Worm (Caenorhabditis elegans): Measurements from ENCODE around the gene tag-243.

Gene tag-243

ce11 chrIII:4666753-4667400 lies 21.4 kb downstream of the tag-243 start (continued):
- peak; percentile 94 for TF ChIP-seq lin-14 (GFP tag; optimal IDR thresholded peaks at IDR 0.05)
- no peak for TF ChIP-seq pax-3 (tag; optimal IDR thresholded peaks at IDR 0.05)
- peak; percentile 71 for TF ChIP-seq skn-1 (tag; optimal IDR thresholded peaks at IDR 0.05)
- TF ChIP-seq C04F5.9 (tag; optimal IDR thresholded peaks at IDR 0.05) = no peak
- TF ChIP-seq blmp-1 (tag; optimal IDR thresholded peaks at IDR 0.05) = peak; percentile 87
- TF ChIP-seq rnt-1 (tag; optimal IDR thresholded peaks at IDR 0.05) = peak; percentile 29
- TF ChIP-seq snpc-4 (tag; optimal IDR thresholded peaks at IDR 0.05) = peak; percentile 31
- TF ChIP-seq nhr-11 (tag; optimal IDR thresholded peaks at IDR 0.05) = no peak
- TF ChIP-seq ets-5 (GFP tag; IDR thresholded peaks at IDR 0.05) = no peak
- no peak for TF ChIP-seq ceh-88 (GFP tag; IDR thresholded peaks at IDR 0.05)
- peak; percentile 89 for TF ChIP-seq nhr-85 (tag)
- TF ChIP-seq fkh-8 (tag; optimal IDR thresholded peaks at IDR 0.05) = peak; percentile 43
- TF ChIP-seq ztf-11 (tag; optimal IDR thresholded peaks at IDR 0.05) = peak in 1 of 2 experiments; percentile 25

DNA sequence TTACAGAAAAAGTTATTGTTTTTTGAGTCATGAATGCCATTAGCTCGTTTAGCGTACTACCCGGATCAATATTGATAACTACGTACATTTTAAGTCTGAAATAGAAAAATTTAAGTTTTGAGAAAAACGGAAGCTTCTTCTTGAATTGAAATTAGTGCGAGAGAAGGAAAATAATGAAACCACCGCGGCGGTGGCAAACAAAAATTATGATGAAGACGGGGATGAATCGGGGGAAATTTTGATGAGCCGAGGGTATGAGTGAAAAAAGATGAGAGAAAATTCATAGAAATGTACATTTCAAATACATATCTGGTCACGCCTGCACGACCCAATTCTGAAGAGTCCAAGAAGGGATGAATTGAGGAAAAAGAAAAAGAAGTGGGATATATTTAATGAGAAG lies 23.0 kb downstream of the tag-243 start, which contains the start of gene T23F11.4:
Gene T23F11.4, minus strand, starts transcription at position 101 of the 400 bp plus-strand sequence.
- no peak for TF ChIP-seq lin-35 (GFP tag; optimal IDR thresholded peaks at IDR 0.05)
- TF ChIP-seq ama-1 (optimal IDR thresholded peaks at IDR 0.05) = no peak
- no peak for TF ChIP-seq jun-1 (tag; optimal IDR thresholded peaks at IDR 0.05)
- TF ChIP-seq nhr-19 (GFP tag; conservative IDR thresholded peaks at IDR 0.05) = no peak
- no peak for TF ChIP-seq aha-1 (tag; optimal IDR thresholded peaks at IDR 0.05)
- TF ChIP-seq skn-1 (tag; optimal IDR thresholded peaks at IDR 0.05) = no peak
- no peak for TF ChIP-seq elt-3 (tag; optimal IDR thresholded peaks at IDR 0.05)
- TF ChIP-seq egl-13 (tag; optimal IDR thresholded peaks at IDR 0.05) = no peak

DNA sequence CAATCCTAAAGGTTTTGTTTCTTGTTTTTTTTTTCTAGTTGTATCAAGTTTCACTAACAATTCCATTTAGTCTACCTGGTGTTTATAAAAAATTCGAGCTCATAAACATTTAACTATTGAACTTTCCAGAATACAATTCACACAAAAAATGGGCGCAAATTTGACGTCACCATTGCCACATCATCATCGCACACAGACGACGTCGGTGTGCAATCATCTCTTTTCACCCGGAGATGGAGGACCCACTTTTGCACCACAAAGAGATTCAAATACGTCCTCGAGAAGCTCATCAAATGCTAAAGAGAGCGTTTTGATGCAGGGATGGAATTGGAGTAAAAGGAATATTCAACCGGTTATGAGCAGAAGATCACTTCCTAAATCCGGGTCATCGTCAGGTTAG lies 28.8 kb downstream of the tag-243 start:
- TF ChIP-seq aha-1 (tag; optimal IDR thresholded peaks at IDR 0.05) (no peak), lin-39 (tag; optimal IDR thresholded peaks at IDR 0.05) (no peak), pag-3 (tag; optimal IDR thresholded peaks at IDR 0.05; ENCODE audit: borderline replicate concordance, insufficient read depth) (no peak), dpl-1 (GFP tag; optimal IDR thresholded peaks at IDR 0.05) (no peak), ceh-90 (tag; optimal IDR thresholded peaks at IDR 0.05) (no peak), efl-1 (optimal IDR thresholded peaks at IDR 0.05) (no peak), efl-1 (GFP tag; optimal IDR thresholded peaks at IDR 0.05 in 1 of 2) (no peak), tlp-1 (tag; optimal IDR thresholded peaks at IDR 0.05) (no peak), sox-4 (tag; optimal IDR thresholded peaks at IDR 0.05) (no peak), lsy-2 (tag; optimal IDR thresholded peaks at IDR 0.05) (no peak), ztf-4 (tag; optimal IDR thresholded peaks at IDR 0.05) (no peak), unc-130 (tag; optimal IDR thresholded peaks at IDR 0.05) (no peak), elt-2 (tag; optimal IDR thresholded peaks at IDR 0.05) (no peak), hlh-4 (tag; optimal IDR thresholded peaks at IDR 0.05) (no peak), nhr-12 (tag; optimal IDR thresholded peaks at IDR 0.05) (no peak), fkh-10 (GFP tag; optimal IDR thresholded peaks at IDR 0.05) (no peak), rnt-1 (tag; optimal IDR thresholded peaks at IDR 0.05) (no peak), nhr-71 (tag; optimal IDR thresholded peaks at IDR 0.05) (no peak), nhr-85 (tag) (no peak)

- TF ChIP-seq unc-30 (tag; optimal IDR thresholded peaks at IDR 0.05) (no peak), pqm-1 (tag; optimal IDR thresholded peaks at IDR 0.05) (no peak), irx-1 (tag; optimal IDR thresholded peaks at IDR 0.05) (no peak), ces-1 (GFP tag; optimal IDR thresholded peaks at IDR 0.05) (no peak), lsy-2 (tag; optimal IDR thresholded peaks at IDR 0.05) (peak in 1 of 2 experiments; percentile 11), nhr-47 (tag; optimal IDR thresholded peaks at IDR 0.05) (no peak), lin-14 (GFP tag; optimal IDR thresholded peaks at IDR 0.05) (peak; percentile 65)
Measured at ce11 chrIII:4658384-4658844, 29.8 kb downstream of the tag-243 start, which contains the start of gene cdka-1. Gene cdka-1, plus strand, starts transcription at chrIII:4658794.

Measured in whole organism, L1 larva.